Worm (Caenorhabditis elegans) whole organism, early embryonic: ENCODE data around the gene F16G10.9.

ENCODE experiments used
- B0310.2 ChIP-seq: sonication (generic microtip); optimal IDR thresholded peaks from 2 replicates; lab custom pipeline; 2016; ENCODE audit warnings: mild to moderate bottlenecking, missing genetic modification characterization, missing compliant biosample characterization
- F13C5.2 ChIP-seq: sonication (generic microtip); optimal IDR thresholded peaks from 2 replicates; lab custom pipeline; 2017; ENCODE audit warnings: mild to moderate bottlenecking, missing genetic modification characterization, inconsistent platforms, missing compliant biosample characterization
- aly-1 ChIP-seq: sonication (generic microtip); optimal IDR thresholded peaks from 2 replicates; lab custom pipeline; 2016; ENCODE audit warnings: missing genetic modification characterization, missing compliant biosample characterization
- ama-1 ChIP-seq: fragments of 150-350 bp; optimal IDR thresholded peaks from 2 replicates; lab custom pipeline; 2014
- ceh-13 ChIP-seq: fragments of 200-800 bp; sonication (Bioruptor generic); optimal IDR thresholded peaks from 2 replicates; lab custom pipeline; 2018; ENCODE audit warnings: mild to moderate bottlenecking, missing genetic modification characterization, missing compliant biosample characterization
- ceh-36 ChIP-seq: sonication (generic microtip); optimal IDR thresholded peaks from 2 replicates; lab custom pipeline; 2016; ENCODE audit warnings: missing genetic modification characterization, inconsistent platforms, missing compliant biosample characterization
- ets-7 ChIP-seq: sonication (generic microtip); optimal IDR thresholded peaks from 2 replicates; lab custom pipeline; 2016; ENCODE audit warnings: missing genotype, missing genetic modification characterization, missing compliant biosample characterization
- flt-1 ChIP-seq: fragments of 200-800 bp; sonication (Bioruptor generic); IDR thresholded peaks from 2 replicates; pipeline ENCODE4 v1.3.6; 2022; ENCODE audit warnings: missing genetic modification characterization, missing compliant biosample characterization
- hmbx-1 ChIP-seq: sonication (generic microtip); optimal IDR thresholded peaks from 2 replicates; lab custom pipeline; 2016; ENCODE audit warnings: mild to moderate bottlenecking, missing genetic modification characterization, missing compliant biosample characterization
- hmg-4 ChIP-seq: fragments of 200-800 bp; sonication (Bioruptor generic); optimal IDR thresholded peaks from 2 replicates; lab custom pipeline; 2018; ENCODE audit warnings: mild to moderate bottlenecking, missing genetic modification characterization, missing compliant biosample characterization
- hnd-1 ChIP-seq: sonication (generic microtip); optimal IDR thresholded peaks from 2 replicates; lab custom pipeline; 2016; ENCODE audit warnings: missing genetic modification characterization, missing compliant biosample characterization
- pes-1 ChIP-seq: fragments of 200-800 bp; sonication (Bioruptor generic); IDR thresholded peaks from 2 replicates; pipeline ENCODE4 v1.3.6; 2022; ENCODE audit warnings: missing genetic modification reagents, missing genetic modification characterization, missing compliant biosample characterization
- scrt-1 ChIP-seq: fragments of 200-800 bp; sonication (Bioruptor generic); IDR thresholded peaks from 2 replicates; pipeline ENCODE4 v1.3.6; 2022; ENCODE audit warnings: missing genetic modification characterization, missing compliant biosample characterization
- sea-1 ChIP-seq: fragments of 200-800 bp; sonication (Bioruptor generic); conservative IDR thresholded peaks from 2 replicates; pipeline ENCODE4 v1.3.6; 2022; ENCODE audit warnings: missing genetic modification characterization, missing compliant biosample characterization
- tbx-11 ChIP-seq: fragments of 200-800 bp; sonication (Bioruptor generic); IDR thresholded peaks from 2 replicates; pipeline ENCODE4 v1.3.6; 2022; ENCODE audit warnings: missing genetic modification characterization, missing compliant biosample characterization
- tbx-37 ChIP-seq: fragments of 200-800 bp; sonication (Bioruptor generic); conservative IDR thresholded peaks from 2 replicates; pipeline ENCODE4 v1.3.6; 2022; ENCODE audit warnings: missing genetic modification reagents, missing genetic modification characterization, missing compliant biosample characterization
- tra-4 ChIP-seq: sonication (generic microtip); optimal IDR thresholded peaks from 2 replicates; lab custom pipeline; 2017; ENCODE audit warnings: missing genetic modification characterization, missing compliant biosample characterization

The F16G10.9 gene

ce11 chrII:2415439-2415838, 30.0 kb upstream of the F16G10.9 start, which contains the start of gene fbxa-4:
Gene fbxa-4, minus strand, starts transcription at chrII:2415531.
- TF ChIP-seq pes-1 (no peak), aly-1 (tag; lab: Kevin White, UChicago) (no peak), hmg-4 (GFP tag; lab: Kevin White, UChicago) (no peak), tra-4 (no peak), scrt-1 (GFP tag; lab: Robert Waterston, UW) (no peak)

- no peak for TF ChIP-seq hnd-1 (tag; lab: Kevin White, UChicago)
- TF ChIP-seq scrt-1 (GFP tag; lab: Robert Waterston, UW): no peak
- no peak for TF ChIP-seq ama-1 (lab: Kevin White, UChicago)
- no peak for TF ChIP-seq hmbx-1
- no peak for TF ChIP-seq F13C5.2 (tag; lab: Kevin White, UChicago)
- no peak for TF ChIP-seq tbx-11 (GFP tag; lab: Robert Waterston, UW)
- no peak for TF ChIP-seq aly-1 (tag; lab: Kevin White, UChicago)
- TF ChIP-seq tra-4: no peak
- no peak for TF ChIP-seq B0310.2 (tag; lab: Kevin White, UChicago)
- TF ChIP-seq ceh-13: no peak
- TF ChIP-seq hmg-4 (GFP tag; lab: Kevin White, UChicago): no peak
- no peak for TF ChIP-seq ets-7 (tag; lab: Kevin White, UChicago)
- no peak for TF ChIP-seq sea-1 (GFP tag; lab: Robert Waterston, UW)
- no peak for TF ChIP-seq flt-1 (GFP tag; lab: Robert Waterston, UW)
- no peak for TF ChIP-seq tbx-37
- TF ChIP-seq ceh-36 (tag; lab: Kevin White, UChicago): no peak
- no peak for TF ChIP-seq pes-1
Measured at ce11 chrII:2412649-2413048, 27.3 kb upstream of the F16G10.9 start, which contains the start of gene fbxa-182. Gene fbxa-182, minus strand, starts transcription at chrII:2412749.

- TF ChIP-seq hmbx-1 (no peak), sea-1 (GFP tag; lab: Robert Waterston, UW) (no peak), F13C5.2 (tag; lab: Kevin White, UChicago) (no peak), ceh-36 (tag; lab: Kevin White, UChicago) (no peak), scrt-1 (GFP tag; lab: Robert Waterston, UW) (no peak), ama-1 (lab: Kevin White, UChicago) (no peak), tbx-11 (GFP tag; lab: Robert Waterston, UW) (no peak)
Measured at ce11 chrII:2411555-2411954, 26.2 kb upstream of the F16G10.9 start.

- no peak for TF ChIP-seq hmbx-1
- no peak for TF ChIP-seq hmg-4 (GFP tag; lab: Kevin White, UChicago)
- TF ChIP-seq ceh-13: no peak
Measured at ce11 chrII:2411093-2411492, 25.7 kb upstream of the F16G10.9 start.

DNA sequence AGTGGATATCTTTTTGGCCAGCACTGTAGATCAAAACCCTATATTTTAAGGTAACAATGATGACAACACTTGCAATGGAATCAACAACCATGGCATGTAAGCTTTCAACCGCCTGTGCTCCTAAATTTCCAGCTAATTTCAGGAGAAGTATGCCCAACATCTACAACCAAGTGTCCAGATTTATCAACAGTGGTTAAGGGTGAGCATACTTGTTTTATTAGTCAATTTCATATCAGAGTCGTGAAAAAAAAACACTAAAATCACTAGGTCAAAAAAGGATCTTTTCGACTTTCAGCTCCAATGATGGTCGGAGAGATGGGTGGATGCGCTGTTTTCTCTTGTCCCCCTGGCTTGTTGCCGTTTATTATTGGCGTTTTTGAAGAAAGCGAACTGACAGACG, 18.6 kb upstream of the F16G10.9 start, which contains the start of gene F16G10.1:
Gene F16G10.1, plus strand, starts transcription at position 301 of the 400 bp plus-strand sequence.
- no peak for TF ChIP-seq ceh-36 (tag; lab: Kevin White, UChicago)
- TF ChIP-seq ama-1 (lab: Kevin White, UChicago): no peak

DNA sequence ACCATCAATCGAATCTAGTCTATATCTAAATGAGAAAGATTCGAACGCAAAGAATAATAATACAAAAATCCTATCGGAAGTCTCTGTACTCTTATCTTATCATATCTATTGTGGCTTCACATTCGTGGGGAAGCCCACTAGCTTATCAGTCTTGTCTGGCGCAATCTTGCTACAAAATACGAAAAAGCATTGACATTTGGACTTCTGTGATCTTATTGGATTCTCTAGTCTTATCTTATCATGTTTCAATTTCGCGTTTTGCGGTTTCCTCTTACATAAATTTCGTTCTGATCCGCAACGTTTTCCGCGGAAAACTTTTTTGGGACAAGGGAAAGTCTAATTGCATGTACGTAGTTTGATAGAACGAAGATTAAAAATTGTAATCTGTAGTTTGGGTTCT, 14.4 kb upstream of the F16G10.9 start:
- TF ChIP-seq tra-4 (no peak), ceh-13 (no peak), aly-1 (tag; lab: Kevin White, UChicago) (no peak), tbx-37 (no peak), sea-1 (GFP tag; lab: Robert Waterston, UW) (no peak), hmg-4 (GFP tag; lab: Kevin White, UChicago) (no peak), F13C5.2 (tag; lab: Kevin White, UChicago) (no peak)

DNA sequence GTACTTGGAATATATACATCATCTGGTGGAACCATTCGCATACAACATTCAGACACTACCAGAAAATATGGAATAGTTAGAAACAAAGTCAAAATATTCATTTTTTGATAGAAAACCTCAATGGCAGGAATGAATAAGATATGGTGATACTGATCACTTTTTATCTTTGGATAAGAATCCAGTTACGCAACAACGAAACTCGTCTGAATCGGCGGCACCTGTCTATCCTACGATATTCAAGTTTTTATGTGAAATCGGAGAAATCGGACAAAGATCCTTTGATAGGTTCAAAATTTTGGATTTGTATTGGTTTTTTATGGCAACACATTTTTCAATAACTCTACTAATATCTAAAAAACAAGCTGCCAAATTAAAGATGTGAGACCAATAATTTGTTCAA, 13.5 kb upstream of the F16G10.9 start, which contains the start of gene F16G10.14:
Gene F16G10.14, minus strand, starts transcription at position 101 of the 400 bp plus-strand sequence.
- TF ChIP-seq aly-1 (tag; lab: Kevin White, UChicago) (no peak), hnd-1 (tag; lab: Kevin White, UChicago) (no peak), hmbx-1 (no peak), tra-4 (no peak), scrt-1 (GFP tag; lab: Robert Waterston, UW) (no peak), hmg-4 (GFP tag; lab: Kevin White, UChicago) (no peak), B0310.2 (tag; lab: Kevin White, UChicago) (no peak)

ce11 chrII:2395864-2396263, 10.5 kb upstream of the F16G10.9 start, which contains the start of gene F16G10.13:
Gene F16G10.13, minus strand, starts transcription at chrII:2395964.
- no peak for TF ChIP-seq ama-1 (lab: Kevin White, UChicago)
- no peak for TF ChIP-seq hnd-1 (tag; lab: Kevin White, UChicago)
- TF ChIP-seq tbx-37: no peak
- no peak for TF ChIP-seq B0310.2 (tag; lab: Kevin White, UChicago)
- TF ChIP-seq pes-1: no peak
- no peak for TF ChIP-seq ceh-13
- TF ChIP-seq aly-1 (tag; lab: Kevin White, UChicago): no peak
- TF ChIP-seq ets-7 (tag; lab: Kevin White, UChicago): no peak
- TF ChIP-seq ceh-36 (tag; lab: Kevin White, UChicago): no peak
- TF ChIP-seq tbx-11 (GFP tag; lab: Robert Waterston, UW): no peak
- no peak for TF ChIP-seq hmbx-1
- no peak for TF ChIP-seq tra-4
- TF ChIP-seq sea-1 (GFP tag; lab: Robert Waterston, UW): no peak
- TF ChIP-seq scrt-1 (GFP tag; lab: Robert Waterston, UW): no peak
- TF ChIP-seq hmg-4 (GFP tag; lab: Kevin White, UChicago): no peak
- no peak for TF ChIP-seq flt-1 (GFP tag; lab: Robert Waterston, UW)
- no peak for TF ChIP-seq F13C5.2 (tag; lab: Kevin White, UChicago)
